Worm (Caenorhabditis elegans): ENCODE results near the gene lig-4.

DNA sequence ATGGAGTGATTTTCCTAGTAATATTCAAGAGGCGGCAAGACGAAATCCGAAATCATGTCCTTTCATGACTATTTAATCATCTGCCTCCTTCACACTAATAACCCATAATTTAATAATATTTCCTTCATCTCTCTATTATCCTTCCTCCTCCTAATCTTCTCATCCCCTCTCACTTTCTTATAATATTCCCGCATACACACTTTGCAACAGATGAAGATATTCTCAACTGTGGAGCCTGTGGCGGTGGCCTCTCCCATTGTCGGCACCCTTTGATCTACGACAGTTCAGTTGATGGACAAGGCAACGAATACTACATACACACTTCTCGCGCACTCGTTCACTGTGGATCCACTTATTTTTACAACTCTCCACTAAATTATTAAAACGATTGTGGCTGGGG lies 37.4 kb downstream of the lig-4 start:
- TF ChIP-seq nhr-25 (tag; optimal IDR thresholded peaks at IDR 0.05) (no peak), unc-62 (GFP tag; optimal IDR thresholded peaks at IDR 0.05) (no peak), mml-1 (tag; optimal IDR thresholded peaks at IDR 0.05) (no peak), pha-4 (tag; optimal IDR thresholded peaks at IDR 0.05) (no peak), nhr-237 (tag; optimal IDR thresholded peaks at IDR 0.05) (no peak), daf-12 (tag; optimal IDR thresholded peaks at IDR 0.05) (no peak), aly-2 (tag; optimal IDR thresholded peaks at IDR 0.05) (no peak)

Data from whole organism, L3 larva.